Fruit fly (Drosophila melanogaster): ENCODE measurements around the gene Amt.

Gene Amt

DNA sequence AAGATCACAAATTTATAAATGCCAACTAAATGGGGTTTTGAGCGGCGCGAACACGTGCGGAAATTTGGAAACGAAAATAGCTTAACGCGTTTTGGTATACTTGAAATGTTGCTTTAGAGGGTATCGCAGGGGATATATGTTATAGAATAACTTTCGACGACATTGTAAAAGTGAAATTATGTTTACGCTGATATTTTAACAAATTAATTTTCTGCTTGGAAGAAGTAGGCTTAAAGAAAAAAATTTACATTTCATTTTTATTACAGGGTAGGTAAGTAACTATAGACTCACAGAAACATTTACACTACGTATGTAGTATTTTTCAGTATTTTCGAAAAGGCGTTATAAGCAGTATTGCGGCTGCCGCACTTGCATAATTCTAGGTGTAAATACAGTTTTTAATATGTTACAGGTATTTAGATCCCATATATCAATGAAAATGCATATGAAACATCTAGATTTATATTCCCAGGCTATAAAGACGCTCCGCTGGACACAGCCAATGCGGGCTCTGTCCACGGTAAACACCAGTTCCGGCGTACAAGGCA lies 19.5 kb downstream of the Amt start, which contains the start of the genes Art3 and mRpS10 (continued):
- TF ChIP-seq CG9215 (GFP tag; IDR thresholded peaks at IDR 0.05) (peak; percentile 99), CG33557 (GFP tag; optimal IDR thresholded peaks at IDR 0.05) (peak; percentile 100), CG6854 (GFP tag; optimal IDR thresholded peaks at IDR 0.05) (peak; percentile 99), yki (optimal IDR thresholded peaks at IDR 0.05) (no peak), seq (GFP tag; IDR thresholded peaks at IDR 0.05) (peak; percentile 100), chif (GFP tag; optimal IDR thresholded peaks at IDR 0.05) (peak; percentile 100), chm (GFP tag; IDR thresholded peaks at IDR 0.05) (peak; percentile 100), gcm2 (GFP tag; optimal IDR thresholded peaks at IDR 0.05) (peak; percentile 99), maf-S (GFP tag; optimal IDR thresholded peaks at IDR 0.05) (peak; percentile 100), Dll (GFP tag; IDR thresholded peaks at IDR 0.05; ENCODE audit: partially characterized antibody) (no peak), Deaf1 (tag; optimal IDR thresholded peaks at IDR 0.05) (peak; percentile 94), Usf (GFP tag; optimal IDR thresholded peaks at IDR 0.05) (peak; percentile 100), CG2678 (tag; optimal IDR thresholded peaks at IDR 0.05) (peak; percentile 100), Dp (GFP tag; optimal IDR thresholded peaks at IDR 0.05) (peak; percentile 68), CG17359 (tag; optimal IDR thresholded peaks at IDR 0.05) (peak; percentile 100), grau (tag; optimal IDR thresholded peaks at IDR 0.05) (peak; percentile 100), ftz-f1 (GFP tag; optimal IDR thresholded peaks at IDR 0.05) (peak; percentile 94), Oli (tag; optimal IDR thresholded peaks at IDR 0.05) (peak; percentile 100), trem (tag; optimal IDR thresholded peaks at IDR 0.05) (peak; percentile 98), Hr39 (optimal IDR thresholded peaks at IDR 0.05) (no peak), zfh1 (GFP tag; IDR thresholded peaks at IDR 0.05) (peak; percentile 100), CG43689 (GFP tag; IDR thresholded peaks at IDR 0.05) (peak; percentile 99), CG10979 (tag; optimal IDR thresholded peaks at IDR 0.05) (peak; percentile 100), CG10462 (GFP tag; optimal IDR thresholded peaks at IDR 0.05) (peak; percentile 100), CG15269 (tag; optimal IDR thresholded peaks at IDR 0.05) (peak; percentile 100), Rx (GFP tag; IDR thresholded peaks at IDR 0.05) (peak; percentile 100), CG6689 (GFP tag; IDR thresholded peaks at IDR 0.05) (peak; percentile 100), Bteb2 (GFP tag; optimal IDR thresholded peaks at IDR 0.05) (peak; percentile 100), CG3281 (GFP tag; optimal IDR thresholded peaks at IDR 0.05) (peak; percentile 100), dmrt11E (tag; optimal IDR thresholded peaks at IDR 0.05) (peak; percentile 100), CG13775 (GFP tag; optimal IDR thresholded peaks at IDR 0.05) (peak; percentile 100), bbx (GFP tag; IDR thresholded peaks at IDR 0.05; ENCODE audit: partially characterized antibody) (no peak), ase (GFP tag; IDR thresholded peaks at IDR 0.05) (peak; percentile 100), CG10267 (tag; optimal IDR thresholded peaks at IDR 0.05) (peak; percentile 100), CG1792 (GFP tag; optimal IDR thresholded peaks at IDR 0.05) (peak; percentile 100), Atf6 (GFP tag; IDR thresholded peaks at IDR 0.05) (peak; percentile 100), CG7357 (GFP tag; IDR thresholded peaks at IDR 0.05) (peak; percentile 99), chn (GFP tag; optimal IDR thresholded peaks at IDR 0.05) (peak; percentile 100), pnt (GFP tag; optimal IDR thresholded peaks at IDR 0.05) (peak; percentile 100), nau (GFP tag; optimal IDR thresholded peaks at IDR 0.05) (no peak), CG3163 (GFP tag; optimal IDR thresholded peaks at IDR 0.05) (peak; percentile 96), CG3065 (GFP tag; optimal IDR thresholded peaks at IDR 0.05) (peak; percentile 100), Vsx1 (GFP tag; optimal IDR thresholded peaks at IDR 0.05) (peak; percentile 99), Antp (GFP tag; optimal IDR thresholded peaks at IDR 0.05) (peak; percentile 100), pros (GFP tag; optimal IDR thresholded peaks at IDR 0.05) (peak; percentile 92), z (GFP tag; IDR thresholded peaks at IDR 0.05) (peak; percentile 88), CG15696 (tag; optimal IDR thresholded peaks at IDR 0.05) (peak; percentile 100), CG7963 (GFP tag; IDR thresholded peaks at IDR 0.05; ENCODE audit: partially characterized antibody) (no peak), sens-2 (GFP tag; IDR thresholded peaks at IDR 0.05) (peak; percentile 100), Six4 (GFP tag; optimal IDR thresholded peaks at IDR 0.05) (peak; percentile 100), Hr3 (GFP tag; optimal IDR thresholded peaks at IDR 0.05) (peak; percentile 100)

Measured in whole organism, embryonic.